Worm (Caenorhabditis elegans) whole organism, L2 larva: ENCODE data around the gene tdo-2.

ENCODE experiments used
- aly-2 ChIP-seq: fragments of 150-350 bp; optimal IDR thresholded peaks from 2 replicates; lab custom pipeline; 2014; ENCODE audit warnings: missing biosample characterization, missing genetic modification characterization
- ceh-82 ChIP-seq: fragments of 150-350 bp; optimal IDR thresholded peaks from 2 replicates; lab custom pipeline; 2014; ENCODE audit warnings: missing biosample characterization, missing genetic modification characterization
- nhr-77 ChIP-seq: fragments of 150-350 bp; optimal IDR thresholded peaks from 2 replicates; lab custom pipeline; 2014; ENCODE audit warnings: missing biosample characterization, missing genetic modification characterization
- ztf-4 ChIP-seq: fragments of 150-350 bp; optimal IDR thresholded peaks from 2 replicates; lab custom pipeline; 2014; ENCODE audit warnings: missing biosample characterization, missing genetic modification characterization

DNA sequence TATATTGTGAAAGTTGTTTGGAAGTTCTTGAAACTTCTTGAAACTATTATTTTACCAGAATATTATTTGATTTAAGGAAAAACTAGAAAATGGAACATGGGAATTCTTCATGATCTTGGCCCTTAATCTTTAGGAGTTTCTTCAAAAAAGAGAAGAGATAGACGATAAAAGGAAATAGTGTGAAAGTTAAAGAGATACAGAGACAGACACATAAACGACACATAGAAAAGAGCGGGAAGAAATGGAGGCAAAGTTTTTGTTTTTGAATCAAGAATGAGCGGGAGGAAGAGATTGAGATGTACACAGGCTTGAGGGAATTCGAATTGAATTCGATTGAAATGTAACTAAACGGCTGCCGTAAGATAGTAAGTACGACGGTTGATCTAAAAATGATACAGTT is 22.3 kb downstream of the tdo-2 start:
- no peak for TF ChIP-seq ztf-4 (tag; lab: Kevin White, UChicago)
- TF ChIP-seq nhr-77: no peak
- no peak for TF ChIP-seq ceh-82 (tag; lab: Kevin White, UChicago)
- no peak for TF ChIP-seq aly-2
